Fruit fly (Drosophila melanogaster): ENCODE results near the gene Cpr65Eb.

Cpr65Eb gene

DNA sequence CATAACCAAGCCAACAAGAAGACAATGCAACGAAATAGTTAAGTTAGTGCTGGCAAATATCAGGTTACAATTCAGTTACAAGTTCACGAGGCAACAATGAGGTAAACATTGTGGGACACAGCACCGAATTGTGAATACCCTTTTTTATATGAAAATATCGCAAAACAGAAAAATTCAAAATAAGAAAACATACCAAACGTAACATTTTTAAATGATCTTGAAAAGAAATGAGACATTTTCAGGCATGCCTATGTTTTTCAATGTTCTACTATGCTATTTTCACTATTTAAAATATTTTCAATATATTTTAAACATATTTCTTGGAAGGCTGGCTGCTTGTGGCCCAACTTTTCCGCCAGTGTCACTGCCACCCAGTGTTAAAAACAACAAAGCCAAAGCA, 15.4 kb upstream of the Cpr65Eb start:
- TF ChIP-seq noc (tag; optimal IDR thresholded peaks at IDR 0.05), result no peak

DNA sequence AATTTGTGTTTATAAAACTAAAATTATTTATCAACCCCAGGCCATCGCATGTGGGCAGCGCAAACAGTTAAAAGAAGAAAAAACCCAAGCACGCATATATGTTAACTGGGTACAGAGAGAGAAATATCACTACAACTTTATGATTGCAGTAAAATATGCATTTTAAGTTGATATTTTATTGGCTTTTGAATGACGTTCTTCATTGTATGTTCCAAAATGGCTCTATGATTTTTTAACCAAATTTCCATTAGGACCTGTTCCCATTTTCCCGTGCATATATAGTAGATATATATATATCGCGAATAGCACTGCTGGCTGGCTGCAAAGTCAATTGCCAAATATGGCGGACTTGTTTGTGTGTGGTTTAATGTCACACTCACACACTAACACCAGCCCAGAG, 7.9 kb upstream of the Cpr65Eb start:
- TF ChIP-seq noc (tag; optimal IDR thresholded peaks at IDR 0.05), result no peak

DNA sequence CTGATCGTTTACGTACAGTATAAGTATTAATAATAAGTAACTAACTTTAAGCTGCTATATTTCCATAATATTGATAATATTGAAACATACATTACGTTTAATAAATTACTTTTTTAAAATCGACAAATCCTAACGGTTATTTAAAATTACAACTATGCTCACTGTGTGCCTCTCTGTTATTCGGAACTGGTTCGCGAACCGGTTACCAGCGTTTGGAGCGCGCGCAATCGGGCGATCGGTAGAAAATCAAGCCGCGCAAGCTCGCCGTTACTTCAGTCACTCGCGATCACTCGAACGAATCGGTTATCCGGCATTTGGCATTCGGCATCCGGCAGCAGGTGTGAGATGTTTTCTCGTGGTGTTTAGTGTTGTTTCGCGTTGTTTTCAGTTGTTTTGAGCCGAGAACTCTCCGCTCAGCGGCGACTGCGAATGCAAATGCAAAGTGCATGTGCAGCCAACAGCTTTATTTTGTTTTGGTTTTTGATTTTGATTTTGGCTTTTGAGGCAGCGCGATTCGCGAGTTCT, 6.0 kb upstream of the Cpr65Eb start, which contains the start of gene form3:
Gene form3 (plus strand): TSS at position 271 of the 525 bp plus-strand sequence.
- no peak for TF ChIP-seq noc (tag; optimal IDR thresholded peaks at IDR 0.05)

DNA sequence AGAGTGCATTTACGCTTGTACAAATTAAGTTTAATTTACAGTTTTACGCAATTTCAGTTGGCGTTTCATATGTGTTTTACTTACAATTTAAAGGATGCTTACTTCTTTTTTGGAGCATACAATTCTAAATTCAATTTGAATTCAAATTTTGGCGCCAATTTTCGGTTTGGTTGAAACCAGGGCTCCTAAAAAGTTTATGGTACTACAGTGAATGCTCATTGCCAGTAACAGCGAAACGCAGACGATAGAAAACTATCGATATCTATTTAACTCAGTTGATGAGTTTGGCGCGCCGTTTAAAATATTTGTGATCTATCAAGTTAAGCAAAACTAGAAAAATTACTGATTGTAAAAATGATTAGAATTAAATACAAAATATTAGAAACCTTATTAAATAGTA, 5.4 kb upstream of the Cpr65Eb start:
- no peak for TF ChIP-seq noc (tag; optimal IDR thresholded peaks at IDR 0.05)

DNA sequence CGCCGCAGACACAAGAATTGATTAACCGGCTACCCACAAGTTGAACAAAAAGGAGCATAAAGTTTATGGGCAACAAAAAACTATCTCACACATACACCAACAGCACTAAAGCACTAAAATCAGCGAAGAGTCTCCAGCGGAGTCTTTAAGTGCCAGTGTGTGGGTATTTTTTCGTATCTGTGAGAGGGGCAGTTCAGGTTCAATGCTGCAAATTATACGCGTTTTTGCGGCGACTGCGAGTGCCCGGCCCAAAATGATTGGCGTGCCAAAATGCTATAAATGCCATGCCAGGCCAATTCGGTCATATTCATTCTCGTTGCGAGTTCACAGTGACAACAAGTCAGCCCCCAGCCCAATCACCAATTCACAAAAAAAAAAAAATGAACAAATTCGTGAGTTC, 4.3 kb upstream of the Cpr65Eb start, which contains the start of gene Cpr65Ec:
Gene Cpr65Ec (plus strand): TSS at position 301 of the 400 bp plus-strand sequence.
- no peak for TF ChIP-seq noc (tag; optimal IDR thresholded peaks at IDR 0.05)

DNA sequence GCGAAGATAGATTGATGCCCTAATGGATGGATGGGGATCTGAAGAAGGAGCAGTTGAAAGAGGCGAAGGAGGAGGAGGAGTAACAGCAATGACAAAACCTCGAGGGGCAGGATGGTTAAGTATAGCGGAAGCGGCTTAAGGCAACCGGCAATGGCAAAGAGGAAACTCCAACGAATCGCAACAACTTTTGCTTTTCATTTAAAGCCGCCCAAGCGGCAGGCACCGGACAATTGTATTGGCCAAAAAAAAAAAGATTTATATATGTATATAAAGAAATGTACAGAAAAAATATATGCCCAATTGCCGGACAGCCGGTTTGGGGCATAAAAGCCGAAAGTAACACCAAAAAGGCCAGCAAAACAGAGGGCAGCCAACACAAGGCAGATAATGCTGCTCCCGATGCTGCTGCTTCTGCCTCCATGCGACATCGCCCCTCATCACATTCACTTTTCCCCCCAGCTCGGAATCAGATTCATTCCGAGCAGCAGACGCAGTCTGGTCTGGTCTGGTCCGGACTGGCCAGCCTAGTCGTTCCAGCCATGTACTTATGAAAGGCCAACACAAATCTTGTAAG, 2.8 kb upstream of the Cpr65Eb start:
- TF ChIP-seq noc (tag; optimal IDR thresholded peaks at IDR 0.05), result no peak

DNA sequence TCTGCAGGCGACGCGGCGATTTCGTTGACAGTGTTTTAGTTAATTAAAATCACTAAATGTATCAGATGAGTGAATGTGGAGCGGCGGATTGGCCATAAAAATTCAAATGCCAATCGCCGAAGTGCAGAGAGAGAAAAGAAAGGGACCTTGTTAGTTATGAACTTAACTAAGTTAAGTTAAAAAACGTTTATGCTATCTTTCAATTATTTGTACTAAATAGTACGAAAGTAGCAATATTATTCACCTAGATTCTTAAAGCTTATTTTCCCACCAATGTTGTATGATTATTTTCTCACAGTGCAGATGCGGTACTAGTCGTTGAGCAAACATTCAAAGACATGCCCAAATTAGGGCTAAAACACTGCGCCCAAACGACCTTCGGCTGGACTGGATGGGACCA, 2.2 kb upstream of the Cpr65Eb start:
- TF ChIP-seq noc (tag; optimal IDR thresholded peaks at IDR 0.05), result no peak

DNA sequence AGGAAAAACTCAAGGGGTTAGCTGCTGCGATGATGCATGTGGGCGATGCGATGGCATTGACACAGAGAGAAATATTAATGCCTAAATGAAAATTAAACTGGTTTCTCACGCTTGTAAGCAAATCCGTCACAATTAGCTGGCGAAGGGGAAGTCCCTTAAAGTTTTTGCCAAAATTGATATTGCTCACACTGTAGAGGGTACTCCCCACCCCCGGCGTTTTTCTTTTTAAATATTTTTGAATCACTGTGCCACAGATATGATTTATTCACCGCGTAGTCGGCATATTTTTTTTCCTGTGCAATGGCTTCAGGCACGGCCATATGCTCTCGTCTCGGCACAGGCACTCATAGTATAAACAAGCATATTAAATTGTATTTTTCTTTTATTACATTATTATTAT, 1.2 kb downstream of the Cpr65Eb start:
- no peak for TF ChIP-seq noc (tag; optimal IDR thresholded peaks at IDR 0.05)

DNA sequence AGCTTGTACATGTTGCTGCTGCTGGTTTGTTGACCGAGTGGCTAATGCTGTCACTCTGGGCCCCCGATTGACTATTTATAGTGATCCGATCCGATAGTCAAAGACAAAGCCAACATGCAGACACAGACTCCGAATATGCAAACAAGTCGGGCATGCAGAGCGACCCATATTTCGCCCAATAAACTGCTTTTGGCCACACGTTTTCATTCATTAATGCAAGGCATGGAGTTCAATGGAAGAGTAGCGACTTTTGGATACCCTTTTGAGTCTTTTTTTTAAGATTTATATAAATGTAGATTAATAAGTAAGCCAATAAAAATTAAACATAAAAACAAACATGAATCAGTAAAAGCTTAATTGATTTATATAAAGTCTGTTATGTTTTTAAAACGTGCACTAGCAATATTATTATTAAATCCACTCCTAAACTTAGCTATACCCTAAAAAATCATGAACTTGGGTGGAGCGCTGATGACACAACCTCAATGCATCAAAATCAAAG, 2.0 kb downstream of the Cpr65Eb start, which contains the start of gene Cpr65Ea:
Gene Cpr65Ea (minus strand): TSS at position 51 of the 502 bp plus-strand sequence.
- no peak for TF ChIP-seq noc (tag; optimal IDR thresholded peaks at IDR 0.05)

DNA sequence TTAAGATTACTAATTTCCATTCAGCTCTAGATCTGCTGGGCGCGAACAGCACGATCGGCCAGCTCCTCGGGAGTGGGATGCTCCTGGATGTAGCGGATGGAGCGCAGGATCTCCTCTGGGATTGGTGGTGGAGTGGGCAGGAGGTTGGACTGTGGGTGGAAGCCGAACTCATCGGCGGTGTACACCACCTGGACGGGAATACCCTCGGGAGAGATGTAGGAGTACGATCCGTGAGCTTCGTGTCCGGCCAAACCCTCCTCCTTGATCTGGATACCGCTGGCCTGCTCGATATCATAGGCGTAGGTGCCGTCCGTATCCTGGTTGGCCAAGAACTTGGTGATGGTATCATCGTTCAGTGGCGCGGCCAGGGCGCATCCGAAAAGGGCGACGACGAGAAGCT, 2.5 kb downstream of the Cpr65Eb start:
- no peak for TF ChIP-seq noc (tag; optimal IDR thresholded peaks at IDR 0.05)

DNA sequence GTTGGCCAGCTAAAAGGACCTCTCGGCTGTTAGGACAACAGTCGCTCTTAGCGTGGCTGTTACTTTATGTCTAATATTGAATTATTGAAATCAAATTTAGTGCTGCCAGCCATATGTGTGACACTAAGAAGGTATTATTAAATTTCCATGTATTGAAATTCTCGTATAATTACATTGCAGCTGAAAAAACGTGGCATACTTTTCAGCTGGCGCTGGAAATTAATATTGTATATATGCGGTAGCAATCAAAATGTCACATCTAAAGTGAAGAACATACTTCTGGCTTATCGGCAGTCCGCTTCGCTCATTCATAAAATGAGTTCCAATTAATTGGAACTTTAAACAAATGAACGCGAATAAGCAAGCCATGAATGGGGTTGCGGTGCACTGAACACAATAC, 6.4 kb downstream of the Cpr65Eb start:
- TF ChIP-seq noc (tag; optimal IDR thresholded peaks at IDR 0.05), result no peak

DNA sequence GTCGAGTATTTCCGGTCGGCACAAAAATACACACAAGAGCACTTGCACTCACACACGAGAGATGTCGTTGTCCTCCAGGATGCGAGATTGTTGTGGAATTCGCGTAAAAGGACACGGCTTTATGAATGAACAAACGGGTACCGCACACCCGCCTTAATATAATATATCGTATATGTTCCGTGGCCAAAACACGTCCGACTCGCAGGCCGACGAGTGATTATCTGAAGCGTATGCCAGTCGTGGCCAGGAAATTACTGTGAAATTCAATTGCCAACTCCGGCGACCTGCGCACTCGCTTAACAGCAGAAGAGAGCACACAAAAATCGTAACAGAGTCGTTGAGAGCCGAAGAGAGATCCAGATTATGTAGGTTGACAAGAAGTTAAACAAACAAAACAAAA, 11.3 kb downstream of the Cpr65Eb start, which contains the start of gene CG8641:
Gene CG8641 (minus strand): TSS at position 205 of the 400 bp plus-strand sequence.
- TF ChIP-seq noc (tag; optimal IDR thresholded peaks at IDR 0.05), result no peak

DNA sequence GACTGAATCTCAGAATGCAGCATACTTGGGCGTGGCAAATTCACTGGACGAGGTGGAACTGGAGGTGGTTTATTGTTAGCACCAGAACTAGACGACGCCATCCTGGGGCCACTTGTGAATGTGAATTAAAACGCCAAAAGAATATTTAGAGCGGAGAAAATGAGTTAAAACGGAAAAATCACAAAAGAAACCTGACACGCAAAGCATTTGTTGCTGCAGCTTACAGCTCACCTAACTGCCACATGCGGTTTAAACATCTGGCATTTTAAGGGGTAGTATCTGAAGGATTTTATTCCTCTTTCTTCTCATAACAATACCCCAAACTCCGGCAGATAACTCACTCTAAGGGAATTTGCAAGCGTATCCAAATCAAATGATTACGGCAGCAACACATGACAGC, 13.4 kb downstream of the Cpr65Eb start, which contains the start of gene CG34030:
Gene CG34030 (minus strand): TSS at position 101 of the 400 bp plus-strand sequence.
- no peak for TF ChIP-seq noc (tag; optimal IDR thresholded peaks at IDR 0.05)

DNA sequence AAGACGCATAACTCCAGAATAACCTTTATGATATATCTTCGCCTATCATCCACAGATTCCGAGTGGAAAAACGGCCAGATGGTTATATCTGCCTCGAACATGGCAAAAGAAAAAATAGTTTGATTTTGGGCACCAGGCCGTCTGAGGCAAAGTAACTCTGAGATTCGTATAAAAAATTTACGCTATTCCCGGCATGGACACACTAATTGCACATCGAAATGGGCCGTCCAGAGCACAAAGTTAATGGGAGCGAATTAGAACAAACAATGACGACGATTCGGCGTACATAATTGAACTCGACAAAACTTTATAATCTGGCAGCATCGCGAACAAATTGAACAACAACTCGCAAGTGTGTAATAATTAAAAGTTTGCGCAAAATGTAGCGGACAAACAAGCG, 19.5 kb downstream of the Cpr65Eb start, which contains the start of gene CG32391:
Gene CG32391 (minus strand): TSS at position 101 of the 400 bp plus-strand sequence.
- TF ChIP-seq noc (tag; optimal IDR thresholded peaks at IDR 0.05), result no peak

DNA sequence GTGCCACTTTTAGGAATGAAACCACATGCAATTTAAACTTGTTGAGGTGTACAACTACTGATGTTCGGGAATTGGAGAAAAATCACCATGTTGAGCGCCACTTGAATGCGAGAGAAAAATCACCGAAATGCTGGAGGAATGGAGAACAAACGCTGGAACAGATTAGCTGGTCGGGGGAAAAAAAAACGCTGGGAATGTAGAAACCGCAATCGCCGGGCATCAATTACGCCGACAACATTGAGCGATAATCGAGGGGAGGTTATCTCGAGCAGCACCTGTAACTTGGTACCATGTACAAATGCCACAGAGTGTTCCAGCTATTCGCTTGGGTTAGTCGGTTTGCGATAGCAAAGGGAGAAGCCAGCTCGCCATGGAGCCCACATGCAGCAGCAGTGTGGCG, 22.6 kb downstream of the Cpr65Eb start, which contains the start of gene CG14823:
Gene CG14823 (plus strand): TSS at position 301 of the 400 bp plus-strand sequence.
- no peak for TF ChIP-seq noc (tag; optimal IDR thresholded peaks at IDR 0.05)

DNA sequence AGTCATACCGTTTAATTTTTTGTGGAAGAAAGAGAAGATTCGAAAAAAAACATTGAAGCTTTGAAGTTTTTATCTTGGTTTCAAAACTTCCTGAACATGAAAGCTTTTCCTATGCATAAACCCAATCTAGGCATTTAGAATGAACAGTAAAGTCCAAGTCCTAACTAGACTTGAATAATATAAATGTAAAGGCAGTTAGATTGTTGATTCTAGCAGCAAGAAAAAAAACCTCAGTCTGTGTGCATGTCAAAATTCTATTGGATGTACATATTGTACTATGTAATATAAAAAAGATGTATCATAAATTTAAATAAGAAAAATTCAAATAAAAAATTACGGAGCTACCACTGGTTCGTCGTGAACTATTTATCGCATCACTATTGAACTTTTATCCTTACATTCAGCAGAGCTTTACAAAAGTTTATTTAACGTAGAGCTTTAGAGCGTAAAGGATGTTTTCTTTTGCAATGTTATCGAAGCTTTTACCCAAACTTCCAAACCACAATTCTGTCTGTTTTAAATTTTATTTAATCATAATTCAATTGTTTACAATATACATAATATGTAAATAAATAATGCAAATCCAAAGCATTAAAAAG, 30.1 kb downstream of the Cpr65Eb start:
- TF ChIP-seq noc (tag; optimal IDR thresholded peaks at IDR 0.05), result no peak

DNA sequence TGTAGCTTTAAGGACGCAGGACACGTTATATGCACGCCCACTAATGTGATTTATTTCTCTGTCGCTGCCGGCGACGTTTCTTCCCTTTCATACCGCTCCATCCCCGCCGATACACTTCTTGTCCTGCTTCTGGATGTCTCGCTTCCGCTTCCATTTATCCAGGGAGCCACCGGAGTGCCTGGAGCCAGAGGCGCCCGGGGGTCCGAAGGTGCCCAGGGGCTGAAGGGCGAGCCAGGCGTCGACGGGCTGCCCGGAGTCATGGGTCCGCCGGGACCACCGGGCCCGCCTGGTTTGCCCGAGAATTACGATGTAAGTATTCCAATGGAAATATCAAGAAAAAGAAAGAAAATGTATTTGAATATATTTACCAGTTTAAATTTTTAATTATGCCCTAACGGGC, 50.7 kb downstream of the Cpr65Eb start:
- no peak for TF ChIP-seq noc (tag; optimal IDR thresholded peaks at IDR 0.05)
